Worm (Caenorhabditis elegans) whole organism, early embryonic: ENCODE measurements around the gene Y62H9A.7.

Source experiments
- B0310.2 ChIP-seq: sonication (generic microtip); optimal IDR thresholded peaks from 2 replicates; lab custom pipeline; 2016; ENCODE audit warnings: mild to moderate bottlenecking, missing genetic modification characterization, missing compliant biosample characterization
- F13C5.2 ChIP-seq: sonication (generic microtip); optimal IDR thresholded peaks from 2 replicates; lab custom pipeline; 2017; ENCODE audit warnings: mild to moderate bottlenecking, missing genetic modification characterization, inconsistent platforms, missing compliant biosample characterization
- aly-1 ChIP-seq: sonication (generic microtip); optimal IDR thresholded peaks from 2 replicates; lab custom pipeline; 2016; ENCODE audit warnings: missing genetic modification characterization, missing compliant biosample characterization
- ama-1 ChIP-seq: fragments of 150-350 bp; optimal IDR thresholded peaks from 2 replicates; lab custom pipeline; 2014
- flt-1 ChIP-seq: fragments of 200-800 bp; sonication (Bioruptor generic); IDR thresholded peaks from 2 replicates; pipeline ENCODE4 v1.3.6; 2022; ENCODE audit warnings: missing genetic modification characterization, missing compliant biosample characterization
- hmbx-1 ChIP-seq: sonication (generic microtip); optimal IDR thresholded peaks from 2 replicates; lab custom pipeline; 2016; ENCODE audit warnings: mild to moderate bottlenecking, missing genetic modification characterization, missing compliant biosample characterization
- hmg-4 ChIP-seq: fragments of 200-800 bp; sonication (Bioruptor generic); optimal IDR thresholded peaks from 2 replicates; lab custom pipeline; 2018; ENCODE audit warnings: mild to moderate bottlenecking, missing genetic modification characterization, missing compliant biosample characterization
- pes-1 ChIP-seq: fragments of 200-800 bp; sonication (Bioruptor generic); IDR thresholded peaks from 2 replicates; pipeline ENCODE4 v1.3.6; 2022; ENCODE audit warnings: missing genetic modification reagents, missing genetic modification characterization, missing compliant biosample characterization
- sea-1 ChIP-seq: fragments of 200-800 bp; sonication (Bioruptor generic); conservative IDR thresholded peaks from 2 replicates; pipeline ENCODE4 v1.3.6; 2022; ENCODE audit warnings: missing genetic modification characterization, missing compliant biosample characterization
- tbx-11 ChIP-seq: fragments of 200-800 bp; sonication (Bioruptor generic); IDR thresholded peaks from 2 replicates; pipeline ENCODE4 v1.3.6; 2022; ENCODE audit warnings: missing genetic modification characterization, missing compliant biosample characterization
- tbx-37 ChIP-seq: fragments of 200-800 bp; sonication (Bioruptor generic); conservative IDR thresholded peaks from 2 replicates; pipeline ENCODE4 v1.3.6; 2022; ENCODE audit warnings: missing genetic modification reagents, missing genetic modification characterization, missing compliant biosample characterization

DNA sequence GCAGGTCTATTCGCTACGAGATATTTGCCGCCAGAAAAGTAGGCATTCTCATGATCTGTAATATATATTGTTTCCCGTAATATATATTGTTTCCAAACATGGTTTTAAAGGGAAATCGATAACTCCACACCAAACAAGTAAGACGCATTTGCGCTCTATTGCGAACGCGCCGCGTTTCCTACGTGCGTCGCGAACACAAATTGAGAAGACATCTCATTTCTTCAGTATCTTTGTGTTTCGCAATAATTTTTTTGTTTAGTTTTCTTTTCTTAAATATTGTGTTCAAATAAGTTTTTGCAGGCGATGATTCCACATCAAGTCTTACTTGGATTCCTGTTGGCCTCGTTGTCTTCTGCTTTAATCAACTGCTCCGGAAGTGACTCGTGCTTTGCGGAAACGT is 20.4 kb downstream of the Y62H9A.7 start, which contains the start of gene F54F7.6:
- TF ChIP-seq flt-1 (GFP tag; lab: Robert Waterston, UW): no peak
- TF ChIP-seq sea-1: no peak
- no peak for TF ChIP-seq F13C5.2 (tag; lab: Kevin White, UChicago)
- no peak for TF ChIP-seq ama-1 (lab: Kevin White, UChicago)
- no peak for TF ChIP-seq B0310.2 (tag; lab: Kevin White, UChicago)
- no peak for TF ChIP-seq hmg-4 (GFP tag; lab: Kevin White, UChicago)
- no peak for TF ChIP-seq pes-1 (GFP tag; lab: Robert Waterston, UW)
- TF ChIP-seq tbx-37 (GFP tag; lab: Robert Waterston, UW): no peak
- TF ChIP-seq aly-1 (tag; lab: Kevin White, UChicago): no peak
- TF ChIP-seq hmbx-1 (tag; lab: Kevin White, UChicago): no peak
- TF ChIP-seq tbx-11 (GFP tag; lab: Robert Waterston, UW): no peak
